Fruit fly (Drosophila melanogaster) Kc167 (cell line): ENCODE data around the gene CG3651.

Experiments
- Myc ChIP-seq: fragments of >200 bp; optimal IDR thresholded peaks from 2 replicates; lab custom pipeline; 2017; ENCODE audit warnings: missing external identifiers
- psq ChIP-seq: fragments of >200 bp; optimal IDR thresholded peaks from 2 replicates; lab custom pipeline; 2017; ENCODE audit warnings: missing external identifiers

- no peak for TF ChIP-seq Myc
- TF ChIP-seq psq (lab: Kevin White, UChicago) = no peak
These were observed 23.0 kb downstream of the CG3651 start for dm6 chr2L:22144127-22144526.
